Worm (Caenorhabditis elegans) whole organism, L3 larva: ENCODE measurements around the gene T10G3.2.

Experiments used
- aly-2 ChIP-seq: fragments of 150-350 bp; optimal IDR thresholded peaks from 2 replicates; lab custom pipeline; 2014; ENCODE audit warnings: missing biosample characterization, missing genetic modification characterization
- ceh-28 ChIP-seq: fragments of 150-350 bp; optimal IDR thresholded peaks from 2 replicates; lab custom pipeline; 2014; ENCODE audit warnings: missing biosample characterization, missing genetic modification reagents, missing genetic modification characterization
- elt-1 ChIP-seq: fragments of 150-350 bp; optimal IDR thresholded peaks from 2 replicates; lab custom pipeline; 2014; ENCODE audit warnings: missing biosample characterization, missing genetic modification characterization
- lin-39 ChIP-seq: fragments of 150-350 bp; optimal IDR thresholded peaks from 2 replicates; lab custom pipeline; 2018; ENCODE audit warnings: missing biosample characterization, missing genetic modification reagents, missing genetic modification characterization
- nhr-28 ChIP-seq: fragments of 150-350 bp; optimal IDR thresholded peaks from 2 replicates; lab custom pipeline; 2014; ENCODE audit warnings: missing biosample characterization, missing genetic modification characterization
- nhr-77 ChIP-seq: fragments of 150-350 bp; optimal IDR thresholded peaks from 2 replicates; lab custom pipeline; 2014; ENCODE audit warnings: missing biosample characterization, missing genetic modification characterization
- unc-62 ChIP-seq: fragments of 150-350 bp; sonication (generic microtip); optimal IDR thresholded peaks from 4 replicates; lab custom pipeline; 2014; ENCODE audit warnings: missing biosample characterization, missing genetic modification reagents, missing genetic modification characterization
- ztf-11 ChIP-seq: fragments of 150-350 bp; optimal IDR thresholded peaks from 2 replicates; lab custom pipeline; 2014; ENCODE audit warnings: missing biosample characterization, missing genetic modification characterization

- TF ChIP-seq unc-62 (GFP tag; lab: Kevin White, UChicago) (no peak), ceh-28 (tag; lab: Kevin White, UChicago) (no peak), ztf-11 (no peak), elt-1 (tag; lab: Kevin White, UChicago) (no peak), lin-39 (tag; lab: Kevin White, UChicago) (no peak), aly-2 (tag; lab: Kevin White, UChicago) (no peak), nhr-28 (no peak), nhr-77 (tag; lab: Kevin White, UChicago) (no peak)
These were observed 20.3 kb downstream of the T10G3.2 start, which contains the start of gene bath-39 for ce11 chrV:13459323-13459722.
